Worm (Caenorhabditis elegans): ENCODE data around the gene T03F6.10.
"Not testable (repeated sequence)": the region's sequence is repeated elsewhere in the genome, so short reads cannot be mapped to it uniquely, and the experiment has no call there.

Gene T03F6.10

DNA sequence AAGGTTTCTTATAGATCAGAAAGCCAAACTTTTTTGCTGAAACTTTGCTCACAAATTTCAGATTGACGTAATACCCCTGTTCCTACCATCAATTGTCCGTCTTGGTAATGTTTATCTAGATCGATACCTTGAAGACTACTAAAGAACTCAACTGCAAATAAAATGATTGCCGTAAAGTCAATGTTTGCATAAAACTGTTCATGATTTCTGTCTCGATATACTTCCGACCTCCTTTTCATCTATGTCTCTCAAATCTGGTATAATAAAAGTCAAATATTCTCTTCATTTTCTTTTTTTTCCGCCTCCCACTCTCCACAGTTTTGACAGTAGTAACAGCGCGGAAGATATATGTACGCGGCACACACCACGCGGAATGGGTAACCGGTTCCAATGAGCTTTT is 27.4 kb upstream of the T03F6.10 start, which contains the start of gene nas-1:
TSS of gene nas-1 (plus strand) at position 301 of the 400 bp plus-strand sequence.
- TF ChIP-seq nhr-77 (tag; optimal IDR thresholded peaks at IDR 0.05) (no peak), unc-62 (GFP tag; optimal IDR thresholded peaks at IDR 0.05 in 1 of 2) (peak in 1 of 2 experiments; percentile 31), unc-62 (tag; optimal IDR thresholded peaks at IDR 0.05) (no peak)

DNA sequence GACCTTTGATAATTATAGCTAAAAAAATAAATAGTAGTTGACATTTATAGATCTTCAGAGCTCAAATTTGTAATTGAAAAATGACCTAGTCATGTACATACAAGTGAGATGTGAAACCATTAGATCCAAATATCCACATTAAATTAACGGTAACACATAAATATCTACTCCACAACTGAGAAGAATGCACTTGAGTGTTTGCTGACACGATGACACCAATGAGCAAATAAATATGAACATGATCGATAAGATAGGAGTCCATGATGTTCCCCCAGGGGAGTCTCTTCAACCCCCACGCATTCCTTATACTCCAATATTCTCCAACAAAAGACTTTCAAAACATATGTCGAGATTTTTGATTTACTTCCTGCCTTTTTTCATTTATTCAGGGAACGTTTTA is 26.3 kb upstream of the T03F6.10 start, which contains the start of gene ttr-52:
TSS of gene ttr-52 (plus strand) at position 301 of the 400 bp plus-strand sequence.
- no peak for TF ChIP-seq daf-8 (GFP tag; IDR thresholded peaks at IDR 0.05)
- TF ChIP-seq nhr-10 (tag; optimal IDR thresholded peaks at IDR 0.05) = no peak
- TF ChIP-seq dmd-8 (GFP tag; IDR thresholded peaks at IDR 0.05) = no peak
- no peak for TF ChIP-seq dmd-6 (GFP tag; IDR thresholded peaks at IDR 0.05)
- TF ChIP-seq dve-1 (tag; optimal IDR thresholded peaks at IDR 0.05; ENCODE audit: insufficient read depth) = no peak
- TF ChIP-seq lin-15B (tag; optimal IDR thresholded peaks at IDR 0.05) = no peak
- TF ChIP-seq nhr-237 (tag; optimal IDR thresholded peaks at IDR 0.05) = no peak
- no peak for TF ChIP-seq egl-43 (GFP tag; IDR thresholded peaks at IDR 0.05)
- no peak for TF ChIP-seq nhr-102 (tag; optimal IDR thresholded peaks at IDR 0.05)
- no peak for TF ChIP-seq ceh-82 (tag; optimal IDR thresholded peaks at IDR 0.05)
- no peak for TF ChIP-seq Y105C5A.15 (GFP tag; IDR thresholded peaks at IDR 0.05)
- TF ChIP-seq daf-16 (GFP tag; optimal IDR thresholded peaks at IDR 0.05) = no peak
- no peak for TF ChIP-seq daf-16 (tag; optimal IDR thresholded peaks at IDR 0.05)
- TF ChIP-seq zip-2 (tag; optimal IDR thresholded peaks at IDR 0.05) = no peak
- TF ChIP-seq T26A8.4 (GFP tag; IDR thresholded peaks at IDR 0.05) = no peak
- TF ChIP-seq R02D3.7 (tag; optimal IDR thresholded peaks at IDR 0.05) = no peak
- TF ChIP-seq vab-7 (GFP tag; IDR thresholded peaks at IDR 0.05) = no peak

DNA sequence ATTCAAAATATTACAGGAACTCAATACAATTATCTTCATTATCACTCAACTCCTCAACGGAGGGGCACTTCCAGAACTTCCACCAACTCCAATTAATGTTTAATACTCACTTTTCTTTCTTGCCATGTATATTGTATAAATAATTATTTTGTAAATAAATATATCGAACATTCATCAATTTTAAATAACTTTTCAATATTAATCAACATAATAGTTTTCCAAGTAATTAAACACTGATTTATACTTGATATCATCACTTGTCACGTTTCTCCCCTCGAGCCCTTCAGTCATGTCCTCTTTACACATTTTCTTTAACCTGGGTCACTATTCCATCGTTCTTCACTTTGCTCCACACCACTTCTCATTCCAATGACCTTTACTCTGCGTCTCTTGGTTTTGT is 24.8 kb upstream of the T03F6.10 start, which contains the start of gene mig-18:
TSS of gene mig-18 (plus strand) at position 301 of the 400 bp plus-strand sequence.
- no peak for TF ChIP-seq arid-1 (GFP tag; conservative IDR thresholded peaks at IDR 0.05)
- no peak for TF ChIP-seq ceh-62 (tag; optimal IDR thresholded peaks at IDR 0.05)

DNA sequence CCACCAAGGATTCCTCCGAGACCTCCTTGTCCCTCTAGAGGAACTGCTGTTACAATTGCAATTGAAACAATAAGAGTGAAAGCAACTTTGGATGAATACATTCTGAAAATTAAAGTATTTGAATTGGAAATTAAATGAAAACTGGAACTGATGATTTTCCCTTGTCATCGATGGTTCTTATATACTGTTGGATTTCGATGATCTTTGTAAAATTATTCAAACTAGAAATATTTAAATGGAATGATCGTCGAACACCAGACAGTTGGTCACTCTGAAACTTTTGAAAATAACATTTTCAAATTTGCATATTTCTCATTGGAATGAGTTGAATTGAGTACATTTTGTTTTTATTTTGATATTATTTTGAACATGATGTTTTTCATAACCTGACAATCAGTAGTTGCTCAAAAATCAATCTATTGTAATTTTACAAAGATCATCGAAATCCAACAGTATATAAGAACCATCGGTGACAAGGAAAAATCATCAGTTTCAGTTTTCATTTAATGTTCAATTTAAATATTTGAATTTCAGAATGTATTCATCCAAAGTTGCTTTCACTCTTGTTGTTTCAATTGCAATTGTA is 23.6 kb upstream of the T03F6.10 start, which contains the start of the genes srlf-9 and srlf-10:
TSS of gene srlf-9 (minus strand) at position 101 of the 586 bp plus-strand sequence.
TSS of gene srlf-10 (plus strand) at position 536 of the 586 bp plus-strand sequence.
- TF ChIP-seq lin-13 (GFP tag; optimal IDR thresholded peaks at IDR 0.05); nhr-10 (tag; optimal IDR thresholded peaks at IDR 0.05); aha-1 (tag): not testable (repeated sequence)

DNA sequence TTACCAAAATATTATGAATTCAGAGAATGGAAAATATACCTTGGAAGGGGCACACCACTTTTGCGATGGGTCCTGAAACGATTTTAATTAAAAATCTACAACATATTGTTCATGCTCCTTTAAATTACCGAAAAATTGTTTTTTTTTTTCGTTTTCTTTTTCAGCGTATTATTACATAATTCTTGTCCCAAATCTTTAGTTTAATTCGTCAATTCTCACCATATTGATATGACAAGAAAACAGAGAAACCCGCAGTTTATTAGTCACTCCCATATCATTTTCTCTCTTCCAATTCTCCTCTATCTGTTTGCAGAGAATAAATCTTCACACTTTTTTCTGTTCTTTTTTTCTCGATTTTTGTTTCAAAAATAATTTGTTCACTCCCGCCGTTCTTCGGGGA is 17.1 kb upstream of the T03F6.10 start, which contains the start of gene F11F1.1:
TSS of gene F11F1.1 (plus strand) at position 301 of the 400 bp plus-strand sequence.
- no peak for TF ChIP-seq fos-1 (tag; optimal IDR thresholded peaks at IDR 0.05)
- TF ChIP-seq egl-27 (tag; optimal IDR thresholded peaks at IDR 0.05) = no peak
- no peak for TF ChIP-seq dmd-6 (GFP tag; IDR thresholded peaks at IDR 0.05)
- TF ChIP-seq ztf-11 (tag; optimal IDR thresholded peaks at IDR 0.05) = no peak
- TF ChIP-seq nhr-111 (GFP tag; optimal IDR thresholded peaks at IDR 0.05) = no peak
- no peak for TF ChIP-seq daf-16 (GFP tag; optimal IDR thresholded peaks at IDR 0.05)
- no peak for TF ChIP-seq daf-16 (tag; optimal IDR thresholded peaks at IDR 0.05)
- no peak for TF ChIP-seq F37D6.2 (tag; optimal IDR thresholded peaks at IDR 0.05)
- TF ChIP-seq egl-43 (GFP tag; IDR thresholded peaks at IDR 0.05) = no peak
- no peak for TF ChIP-seq tra-1 (GFP tag; IDR thresholded peaks at IDR 0.05)
- no peak for TF ChIP-seq mep-1 (tag; optimal IDR thresholded peaks at IDR 0.05)
- TF ChIP-seq dmd-8 (GFP tag; IDR thresholded peaks at IDR 0.05) = no peak
- no peak for TF ChIP-seq dve-1 (tag; optimal IDR thresholded peaks at IDR 0.05; ENCODE audit: insufficient read depth)
- no peak for TF ChIP-seq vab-7 (GFP tag; IDR thresholded peaks at IDR 0.05)
- no peak for TF ChIP-seq ZK337.2 (GFP tag; IDR thresholded peaks at IDR 0.05)
- TF ChIP-seq nhr-76 (tag; optimal IDR thresholded peaks at IDR 0.05) = no peak
- TF ChIP-seq Y48G9A.11 (GFP tag; IDR thresholded peaks at IDR 0.05) = no peak

All from whole organism, L4 larva.